Fruit fly (Drosophila melanogaster): Measurements from ENCODE around the gene CG15330.

Gene CG15330

DNA sequence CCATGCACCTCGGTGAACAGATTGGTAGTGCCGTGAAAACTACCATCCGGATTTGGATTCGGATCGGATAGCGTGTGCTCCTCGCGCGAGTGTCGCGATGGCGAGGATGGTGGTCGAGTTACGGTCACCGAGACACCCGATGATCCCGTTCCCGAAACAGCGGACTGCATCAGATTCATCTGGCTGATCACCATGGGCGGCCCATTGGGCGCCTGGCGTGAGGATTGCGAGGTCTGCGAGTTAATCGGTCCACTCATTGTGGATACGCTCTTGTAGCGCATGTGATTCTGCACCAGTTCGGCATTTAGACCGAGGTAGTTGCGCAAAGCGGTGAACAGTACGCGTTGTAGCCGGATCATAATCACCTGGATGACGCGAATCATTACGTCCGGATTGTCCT, 7.9 kb downstream of the CG15330 start, which contains the start of gene sn:
sn (plus strand) TSS at position 301 of the 400 bp plus-strand sequence.
- no peak for TF ChIP-seq dsf (GFP tag; optimal IDR thresholded peaks at IDR 0.05; ENCODE audit: borderline replicate concordance)
- TF ChIP-seq ey (GFP tag; optimal IDR thresholded peaks at IDR 0.05) = no peak
- no peak for TF ChIP-seq CG9705 (GFP tag; optimal IDR thresholded peaks at IDR 0.05)
- no peak for TF ChIP-seq Hnf4 (GFP tag; optimal IDR thresholded peaks at IDR 0.05)
- no peak for TF ChIP-seq OdsH (GFP tag; optimal IDR thresholded peaks at IDR 0.05)
- no peak for TF ChIP-seq Hr78 (GFP tag; optimal IDR thresholded peaks at IDR 0.05)
- TF ChIP-seq jim (GFP tag; optimal IDR thresholded peaks at IDR 0.05) = no peak
- TF ChIP-seq br (GFP tag; optimal IDR thresholded peaks at IDR 0.05) = no peak
- no peak for TF ChIP-seq Mio (GFP tag; optimal IDR thresholded peaks at IDR 0.05)
- no peak for TF ChIP-seq pan (optimal IDR thresholded peaks at IDR 0.05)
- TF ChIP-seq fru (GFP tag; optimal IDR thresholded peaks at IDR 0.05) = no peak
- TF ChIP-seq psq (GFP tag; optimal IDR thresholded peaks at IDR 0.05) = no peak
- no peak for TF ChIP-seq Rel (GFP tag; optimal IDR thresholded peaks at IDR 0.05)
- TF ChIP-seq Rel (tag; optimal IDR thresholded peaks at IDR 0.05) = no peak
- TF ChIP-seq sage (GFP tag; optimal IDR thresholded peaks at IDR 0.05) = no peak
- no peak for TF ChIP-seq GATAd (GFP tag; optimal IDR thresholded peaks at IDR 0.05)
- no peak for TF ChIP-seq Dif (GFP tag; optimal IDR thresholded peaks at IDR 0.05; ENCODE audit: partially characterized antibody)
- TF ChIP-seq usp (GFP tag; optimal IDR thresholded peaks at IDR 0.05) = no peak
- no peak for TF ChIP-seq Hr83 (GFP tag; optimal IDR thresholded peaks at IDR 0.05; ENCODE audit: poor library complexity, severe bottlenecking)

DNA sequence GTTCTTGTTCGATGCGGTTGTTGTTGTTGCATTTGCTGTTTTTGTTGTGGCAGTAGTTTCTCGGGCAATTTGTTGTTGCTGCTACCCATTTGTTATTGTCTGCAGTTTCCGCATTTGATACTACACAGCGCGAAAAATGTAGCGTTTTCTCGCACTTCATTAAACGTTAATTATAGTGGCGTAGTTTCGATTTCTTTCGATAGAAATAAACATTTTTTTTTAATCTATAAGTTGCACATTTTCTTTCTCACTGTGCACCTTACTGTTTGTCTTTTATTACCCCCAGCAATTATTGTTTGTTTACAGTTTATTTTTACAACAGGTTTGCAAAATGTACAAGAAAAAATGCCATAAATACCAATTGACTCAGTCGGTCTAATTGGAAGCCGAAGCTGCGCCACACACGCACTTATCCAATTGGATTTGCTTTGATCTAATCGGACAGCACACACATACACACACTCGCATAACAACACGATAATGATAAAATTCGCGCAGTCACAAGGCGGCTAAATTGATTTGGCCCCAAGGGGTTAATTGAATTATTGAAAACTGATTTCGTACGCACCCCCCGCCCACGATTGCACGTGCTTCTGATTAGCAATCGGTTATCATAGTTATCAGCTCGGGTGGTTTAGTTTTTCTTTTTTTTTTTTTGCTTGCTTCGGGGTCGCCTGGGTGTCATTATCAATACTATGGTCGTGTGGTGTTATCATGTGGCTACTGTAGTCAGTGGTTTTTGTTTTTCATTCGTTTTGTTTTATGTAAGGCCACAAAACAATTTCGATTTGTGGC, 10.1 kb downstream of the CG15330 start:
- TF ChIP-seq Hr83 (GFP tag; optimal IDR thresholded peaks at IDR 0.05; ENCODE audit: poor library complexity, severe bottlenecking) (no peak), sage (GFP tag; optimal IDR thresholded peaks at IDR 0.05) (no peak), CG9705 (GFP tag; optimal IDR thresholded peaks at IDR 0.05) (no peak), OdsH (GFP tag; optimal IDR thresholded peaks at IDR 0.05) (no peak)

DNA sequence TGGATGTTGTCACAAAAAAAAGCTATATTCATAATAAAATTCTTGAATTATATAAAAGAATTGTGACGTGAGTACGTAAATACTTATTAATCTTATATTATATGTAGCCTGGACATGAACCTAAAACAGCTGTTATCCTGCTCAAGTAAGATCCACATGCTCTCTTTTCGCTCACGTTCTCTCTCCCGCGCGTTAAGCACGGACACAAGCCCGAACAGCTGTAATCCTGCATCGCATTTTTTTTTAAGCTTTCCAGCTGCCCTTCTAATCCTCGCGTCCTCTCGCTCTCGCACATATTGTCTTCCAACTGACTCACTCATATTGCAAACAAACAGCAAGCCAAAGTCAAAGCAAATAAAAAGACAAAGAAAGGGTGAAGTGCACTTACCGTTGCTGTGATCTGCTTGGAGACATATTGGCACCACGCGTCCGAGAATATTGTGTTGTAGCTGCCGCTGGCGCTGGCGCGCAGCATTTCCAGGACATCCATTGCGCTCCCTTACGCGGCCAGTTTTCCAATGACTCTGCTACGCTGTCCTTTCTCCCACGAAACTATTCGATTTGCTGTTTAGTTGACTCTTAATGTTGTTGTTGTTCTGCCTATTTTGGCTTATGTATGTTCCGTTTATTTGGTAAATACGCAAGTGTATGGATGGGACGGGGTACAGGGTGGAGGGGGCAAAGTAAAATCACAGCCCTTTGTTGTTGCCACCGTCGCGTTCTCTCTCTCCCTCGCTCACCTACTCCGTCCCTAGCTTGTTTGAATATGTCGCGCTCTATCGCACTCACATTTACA, 11.4 kb downstream of the CG15330 start:
- TF ChIP-seq fru (GFP tag; optimal IDR thresholded peaks at IDR 0.05) = no peak
- TF ChIP-seq Mio (GFP tag; optimal IDR thresholded peaks at IDR 0.05) = no peak
- no peak for TF ChIP-seq OdsH (GFP tag; optimal IDR thresholded peaks at IDR 0.05)
- no peak for TF ChIP-seq ey (GFP tag; optimal IDR thresholded peaks at IDR 0.05)
- no peak for TF ChIP-seq CG9705 (GFP tag; optimal IDR thresholded peaks at IDR 0.05)
- TF ChIP-seq dl (GFP tag; optimal IDR thresholded peaks at IDR 0.05; ENCODE audit: insufficient read depth in 1 of 2, partially characterized antibody in 2 of 2) = no peak
- no peak for TF ChIP-seq tai (GFP tag; optimal IDR thresholded peaks at IDR 0.05)
- no peak for TF ChIP-seq usp (GFP tag; optimal IDR thresholded peaks at IDR 0.05)
- TF ChIP-seq Dfd (GFP tag; optimal IDR thresholded peaks at IDR 0.05) = no peak
- no peak for TF ChIP-seq br (GFP tag; optimal IDR thresholded peaks at IDR 0.05)
- TF ChIP-seq psq (GFP tag; optimal IDR thresholded peaks at IDR 0.05) = no peak
- TF ChIP-seq dmrt93B (GFP tag; optimal IDR thresholded peaks at IDR 0.05) = no peak
- no peak for TF ChIP-seq Jra (GFP tag; optimal IDR thresholded peaks at IDR 0.05)

DNA sequence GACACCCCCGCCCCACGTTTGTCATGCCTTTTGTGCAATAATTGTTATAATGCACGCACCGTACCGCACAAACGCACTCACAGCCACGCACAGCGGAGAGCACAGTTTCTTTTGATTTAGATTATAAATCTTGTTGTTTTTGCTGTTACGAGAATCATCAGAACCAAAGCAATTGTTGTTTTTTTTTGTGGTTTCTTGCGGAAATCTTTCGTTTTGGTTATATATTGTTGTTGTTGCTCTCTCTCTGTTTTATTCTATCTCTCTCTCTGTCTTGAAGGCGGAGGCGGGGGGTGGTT, 11.9 kb downstream of the CG15330 start:
- no peak for TF ChIP-seq dmrt93B (GFP tag; optimal IDR thresholded peaks at IDR 0.05)
- no peak for TF ChIP-seq Myc (optimal IDR thresholded peaks at IDR 0.05)
- TF ChIP-seq CrebA (GFP tag; optimal IDR thresholded peaks at IDR 0.05; ENCODE audit: borderline replicate concordance) = no peak
- no peak for TF ChIP-seq sage (GFP tag; optimal IDR thresholded peaks at IDR 0.05)
- TF ChIP-seq Mio (GFP tag; optimal IDR thresholded peaks at IDR 0.05) = no peak
- TF ChIP-seq Rel (GFP tag; optimal IDR thresholded peaks at IDR 0.05) = no peak
- no peak for TF ChIP-seq Rel (tag; optimal IDR thresholded peaks at IDR 0.05)
- TF ChIP-seq Sp1 (GFP tag; optimal IDR thresholded peaks at IDR 0.05) = no peak
- TF ChIP-seq HLH106 (tag; optimal IDR thresholded peaks at IDR 0.05) = no peak
- no peak for TF ChIP-seq Vsx2 (GFP tag; optimal IDR thresholded peaks at IDR 0.05; ENCODE audit: partially characterized antibody)
- TF ChIP-seq Jra (GFP tag; optimal IDR thresholded peaks at IDR 0.05) = no peak
- no peak for TF ChIP-seq N (GFP tag; optimal IDR thresholded peaks at IDR 0.05)
- TF ChIP-seq lola (GFP tag; optimal IDR thresholded peaks at IDR 0.05) = no peak
- TF ChIP-seq ey (GFP tag; optimal IDR thresholded peaks at IDR 0.05) = no peak
- no peak for TF ChIP-seq woc (GFP tag; optimal IDR thresholded peaks at IDR 0.05)
